Worm (Caenorhabditis elegans): ENCODE results near the gene edg-1.

DNA sequence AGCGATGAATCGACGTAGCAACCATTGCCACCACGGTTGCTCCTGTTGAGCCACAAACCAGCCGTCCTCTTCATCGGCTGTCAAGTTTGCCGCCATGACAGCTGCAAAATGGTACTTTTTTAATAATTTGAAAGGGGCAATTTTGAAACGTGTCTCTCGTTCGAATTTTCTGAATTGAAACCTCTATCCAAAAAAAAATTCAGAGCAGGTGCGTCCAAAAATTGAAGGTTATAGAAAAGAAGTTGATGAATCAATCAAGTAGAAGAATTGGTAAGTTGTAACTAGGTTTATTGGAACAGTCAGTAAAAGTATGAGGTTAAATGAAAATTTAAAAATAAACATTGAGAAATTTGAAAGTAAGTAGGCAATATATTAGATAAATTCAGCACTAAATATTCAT is 40.8 kb downstream of the edg-1 start, which contains the start of gene T01G1.4:
- TF ChIP-seq nhr-12 (tag; optimal IDR thresholded peaks at IDR 0.05) (no peak), skn-1 (tag; optimal IDR thresholded peaks at IDR 0.05) (no peak), sma-9 (GFP tag; optimal IDR thresholded peaks at IDR 0.05) (no peak), sma-9 (tag; optimal IDR thresholded peaks at IDR 0.05) (no peak), lin-11 (tag; optimal IDR thresholded peaks at IDR 0.05) (no peak), nhr-237 (tag; optimal IDR thresholded peaks at IDR 0.05) (no peak), alr-1 (tag; optimal IDR thresholded peaks at IDR 0.05) (no peak), zag-1 (tag; optimal IDR thresholded peaks at IDR 0.05) (no peak)

Measured in whole organism, L2 larva.